Worm (Caenorhabditis elegans): ENCODE results near the gene F17C11.11.

The F17C11.11 gene

DNA sequence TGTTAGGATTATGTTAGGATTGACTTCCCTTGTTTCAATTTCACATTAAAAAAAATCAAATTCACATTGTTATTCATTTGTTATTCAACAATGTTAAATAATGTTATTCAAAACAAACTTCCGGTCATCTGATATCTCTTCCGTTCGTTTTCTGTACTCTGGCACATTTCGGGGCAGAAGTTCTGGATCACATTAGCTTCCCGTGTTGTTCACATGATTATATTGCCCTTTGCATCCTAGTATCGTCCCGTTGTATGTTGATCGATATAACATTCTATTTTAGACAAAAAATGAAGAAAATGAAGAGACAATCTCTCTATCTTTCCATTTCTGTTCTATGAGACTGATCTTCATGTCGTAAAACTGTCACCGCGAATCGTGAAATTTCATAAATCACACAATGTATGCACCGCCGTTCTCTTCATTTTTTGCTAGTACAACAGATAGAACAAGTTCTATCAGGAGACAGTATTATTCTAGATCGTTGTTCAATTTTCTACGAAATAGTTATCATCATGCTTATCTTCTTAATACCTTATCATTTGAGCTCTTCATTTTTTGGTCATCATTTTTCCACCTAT is 1.5 kb upstream of the F17C11.11 start:
- no peak for TF ChIP-seq flt-1 (GFP tag; IDR thresholded peaks at IDR 0.05)
- no peak for TF ChIP-seq pes-1 (GFP tag; IDR thresholded peaks at IDR 0.05)

DNA sequence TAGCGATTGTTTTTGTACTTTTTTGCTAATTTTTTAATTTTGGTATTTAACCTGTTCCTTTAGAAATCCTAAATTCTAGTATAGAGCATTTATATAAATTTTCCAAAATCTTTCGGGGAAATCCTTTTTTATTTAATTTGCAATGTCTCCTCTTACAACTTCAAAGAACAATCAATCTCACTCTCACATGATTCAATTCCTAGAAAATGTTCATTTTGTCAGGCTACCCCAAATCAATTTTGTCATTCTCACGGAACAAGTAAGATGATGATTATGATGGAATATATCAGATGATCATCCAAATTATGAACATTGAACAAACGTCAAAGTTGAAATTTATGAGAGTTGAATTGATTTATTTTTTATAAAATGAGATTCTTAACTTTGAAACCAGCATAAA is 1.3 kb downstream of the F17C11.11 start:
- TF ChIP-seq aly-1 (tag; optimal IDR thresholded peaks at IDR 0.05) (no peak), B0310.2 (tag; optimal IDR thresholded peaks at IDR 0.05) (no peak), tbx-37 (GFP tag; conservative IDR thresholded peaks at IDR 0.05) (no peak), hmbx-1 (tag; optimal IDR thresholded peaks at IDR 0.05) (no peak), hmg-4 (GFP tag; optimal IDR thresholded peaks at IDR 0.05) (no peak), ceh-13 (GFP tag; optimal IDR thresholded peaks at IDR 0.05) (no peak), flt-1 (GFP tag; IDR thresholded peaks at IDR 0.05) (no peak), ama-1 (optimal IDR thresholded peaks at IDR 0.05) (no peak), tbx-11 (GFP tag; IDR thresholded peaks at IDR 0.05) (no peak), pes-1 (GFP tag; IDR thresholded peaks at IDR 0.05) (no peak), sea-1 (GFP tag; conservative IDR thresholded peaks at IDR 0.05) (no peak), ceh-36 (tag; optimal IDR thresholded peaks at IDR 0.05) (no peak), hnd-1 (tag; optimal IDR thresholded peaks at IDR 0.05) (no peak), F13C5.2 (tag; optimal IDR thresholded peaks at IDR 0.05) (no peak), tra-4 (tag; optimal IDR thresholded peaks at IDR 0.05) (no peak), scrt-1 (GFP tag; IDR thresholded peaks at IDR 0.05) (no peak)

DNA sequence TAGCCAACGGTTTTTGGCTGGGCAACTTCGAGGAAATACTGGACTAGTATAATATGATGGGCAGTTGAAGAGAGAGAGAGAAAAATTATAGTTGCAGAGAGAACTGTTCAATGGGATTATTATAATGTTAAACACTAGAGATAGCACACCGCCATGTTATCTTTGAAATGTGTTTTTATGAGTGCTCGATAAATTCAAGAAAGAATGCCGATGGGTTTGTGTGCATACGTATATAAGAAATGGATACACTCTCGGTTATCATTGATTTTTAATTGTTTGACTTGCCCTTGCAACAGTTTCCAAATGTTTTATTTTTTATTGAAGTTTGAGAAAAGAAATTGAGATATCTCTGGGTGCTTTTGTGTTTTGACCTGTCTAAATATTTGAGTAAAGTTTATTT is 1.9 kb downstream of the F17C11.11 start, which contains the start of gene F17C11.12:
TSS of gene F17C11.12 (minus strand) at position 240 of the 400 bp plus-strand sequence.
- no peak for TF ChIP-seq ceh-13 (GFP tag; optimal IDR thresholded peaks at IDR 0.05)
- no peak for TF ChIP-seq sea-1 (GFP tag; conservative IDR thresholded peaks at IDR 0.05)
- TF ChIP-seq tbx-11 (GFP tag; IDR thresholded peaks at IDR 0.05) = no peak

DNA sequence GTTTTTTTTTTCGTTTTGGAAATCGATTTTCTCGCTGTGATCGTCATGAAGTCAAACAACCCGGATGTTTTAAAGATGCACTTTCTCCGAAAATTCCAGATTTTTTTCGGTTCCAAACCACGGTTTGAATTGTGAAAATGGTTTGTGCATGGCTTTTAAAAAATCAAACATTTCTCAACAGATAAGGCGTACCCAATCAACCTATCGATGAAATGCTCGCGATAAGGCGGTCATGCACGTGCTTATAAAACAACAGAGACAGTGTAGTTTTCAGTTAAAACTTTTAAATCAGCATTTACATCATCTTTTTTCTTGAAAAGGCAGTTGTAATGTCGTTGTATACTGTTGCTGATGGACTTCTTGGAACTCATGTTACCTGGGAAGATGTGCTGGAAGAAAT is 6.2 kb downstream of the F17C11.11 start, which contains the start of gene F58B4.5:
TSS of gene F58B4.5 (plus strand) at position 283 of the 400 bp plus-strand sequence.
- TF ChIP-seq hmbx-1 (tag; optimal IDR thresholded peaks at IDR 0.05) (no peak), ceh-13 (GFP tag; optimal IDR thresholded peaks at IDR 0.05) (no peak), hnd-1 (tag; optimal IDR thresholded peaks at IDR 0.05) (no peak), aly-1 (tag; optimal IDR thresholded peaks at IDR 0.05) (no peak), F13C5.2 (tag; optimal IDR thresholded peaks at IDR 0.05) (no peak), ceh-36 (tag; optimal IDR thresholded peaks at IDR 0.05) (no peak), tbx-37 (GFP tag; conservative IDR thresholded peaks at IDR 0.05) (no peak), tra-4 (tag; optimal IDR thresholded peaks at IDR 0.05) (no peak), sea-1 (GFP tag; conservative IDR thresholded peaks at IDR 0.05) (no peak)

DNA sequence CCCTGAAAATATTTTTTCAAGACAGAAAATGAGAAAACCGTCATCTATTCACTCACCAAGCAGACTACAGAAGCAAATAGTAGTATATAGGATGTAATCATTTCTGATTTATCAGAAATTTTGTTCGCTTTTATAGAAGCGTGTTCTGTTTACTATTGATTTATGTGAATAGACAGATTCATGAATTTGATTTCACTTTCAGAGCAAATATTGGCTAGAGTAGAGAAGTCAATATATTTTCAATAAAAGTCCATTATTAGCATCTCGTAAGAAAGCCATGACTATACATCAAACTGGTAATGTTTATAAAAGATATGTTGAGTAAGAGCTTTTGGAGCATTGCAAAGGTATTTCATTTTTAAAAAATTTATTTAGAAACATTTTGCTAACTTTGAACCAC is 7.4 kb downstream of the F17C11.11 start, which contains the start of gene scvp-1:
TSS of gene scvp-1 (minus strand) at position 101 of the 400 bp plus-strand sequence.
- TF ChIP-seq ama-1 (optimal IDR thresholded peaks at IDR 0.05) (no peak), flt-1 (GFP tag; IDR thresholded peaks at IDR 0.05) (no peak), tbx-11 (GFP tag; IDR thresholded peaks at IDR 0.05) (no peak), sea-1 (GFP tag; conservative IDR thresholded peaks at IDR 0.05) (no peak), tbx-37 (GFP tag; conservative IDR thresholded peaks at IDR 0.05) (no peak), hmbx-1 (tag; optimal IDR thresholded peaks at IDR 0.05) (no peak), tra-4 (tag; optimal IDR thresholded peaks at IDR 0.05) (no peak), F13C5.2 (tag; optimal IDR thresholded peaks at IDR 0.05) (no peak), scrt-1 (GFP tag; IDR thresholded peaks at IDR 0.05) (no peak)

DNA sequence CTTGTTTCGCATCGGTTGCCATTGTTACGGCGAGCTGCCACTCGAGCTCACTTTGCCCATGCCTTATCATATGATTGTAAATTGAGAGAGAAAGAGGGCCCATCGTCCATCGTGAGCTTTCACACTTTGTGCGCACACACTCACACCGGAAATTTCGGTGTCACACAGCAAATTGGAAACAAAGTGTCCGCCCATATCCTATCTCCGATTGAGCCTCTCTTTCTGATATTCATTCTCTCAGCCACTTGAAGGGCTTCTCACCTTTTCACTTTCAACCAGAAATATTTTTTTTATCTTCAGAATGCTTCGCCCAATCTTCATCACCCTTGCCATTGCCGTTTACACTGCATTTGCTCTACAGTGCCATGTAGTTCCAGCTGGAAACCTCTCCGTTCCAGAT is 9.1 kb downstream of the F17C11.11 start, which contains the start of gene F58B4.3:
TSS of gene F58B4.3 (plus strand) at position 301 of the 400 bp plus-strand sequence.
- TF ChIP-seq ama-1 (optimal IDR thresholded peaks at IDR 0.05) (no peak), scrt-1 (GFP tag; IDR thresholded peaks at IDR 0.05) (no peak), hmbx-1 (tag; optimal IDR thresholded peaks at IDR 0.05) (no peak), ceh-36 (tag; optimal IDR thresholded peaks at IDR 0.05) (no peak), flt-1 (GFP tag; IDR thresholded peaks at IDR 0.05) (no peak), aly-1 (tag; optimal IDR thresholded peaks at IDR 0.05) (no peak), ets-7 (tag; optimal IDR thresholded peaks at IDR 0.05) (no peak), pes-1 (GFP tag; IDR thresholded peaks at IDR 0.05) (no peak), B0310.2 (tag; optimal IDR thresholded peaks at IDR 0.05) (no peak), tbx-11 (GFP tag; IDR thresholded peaks at IDR 0.05) (no peak), hnd-1 (tag; optimal IDR thresholded peaks at IDR 0.05) (no peak), hmg-4 (GFP tag; optimal IDR thresholded peaks at IDR 0.05) (no peak)

DNA sequence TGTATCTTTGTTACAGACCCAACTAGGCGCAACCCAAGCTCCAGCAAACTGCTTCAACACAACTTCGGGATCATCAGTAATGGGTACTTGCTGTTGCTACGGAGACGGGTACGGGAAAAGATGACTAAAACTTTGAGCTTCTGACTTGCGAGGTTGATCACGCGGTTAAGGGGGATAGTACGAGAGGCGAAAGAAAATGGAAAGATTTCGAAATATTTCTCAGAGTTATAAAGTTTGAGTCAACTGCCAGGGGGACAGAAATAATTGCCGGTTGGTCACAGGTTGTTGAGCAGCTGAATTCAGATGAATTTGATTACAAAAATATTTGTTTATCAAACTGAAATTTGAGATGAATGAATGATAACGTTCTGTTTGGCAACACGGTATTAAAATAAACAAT is 13.0 kb downstream of the F17C11.11 start:
- TF ChIP-seq sea-1 (GFP tag; conservative IDR thresholded peaks at IDR 0.05) (no peak), pes-1 (GFP tag; IDR thresholded peaks at IDR 0.05) (no peak)

DNA sequence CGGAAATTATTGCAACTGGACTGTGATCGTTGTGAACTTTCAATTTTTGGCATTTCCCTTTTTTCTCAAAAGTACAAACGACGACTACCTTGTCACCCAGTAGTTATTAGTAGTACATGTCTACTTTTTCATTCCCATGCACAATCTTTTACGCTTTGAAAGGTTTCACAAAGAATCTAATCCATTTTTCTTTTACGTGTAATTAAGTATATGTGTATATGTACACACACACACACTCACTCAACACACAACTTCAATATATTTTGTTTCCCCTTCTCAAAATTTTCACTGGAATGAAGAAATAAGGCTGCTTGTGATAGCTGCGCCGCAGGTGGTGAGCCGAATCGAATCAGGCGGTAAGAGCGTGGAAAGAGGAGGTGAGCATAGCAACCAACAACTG is 13.9 kb downstream of the F17C11.11 start, which contains the start of gene F58B4.6:
TSS of gene F58B4.6 (plus strand) at position 301 of the 400 bp plus-strand sequence.
- no peak for TF ChIP-seq F13C5.2 (tag; optimal IDR thresholded peaks at IDR 0.05)
- TF ChIP-seq hmg-4 (GFP tag; optimal IDR thresholded peaks at IDR 0.05) = no peak
- TF ChIP-seq ceh-36 (tag; optimal IDR thresholded peaks at IDR 0.05) = no peak
- TF ChIP-seq ceh-13 (GFP tag; optimal IDR thresholded peaks at IDR 0.05) = no peak
- TF ChIP-seq tbx-37 (GFP tag; conservative IDR thresholded peaks at IDR 0.05) = no peak
- TF ChIP-seq aly-1 (tag; optimal IDR thresholded peaks at IDR 0.05) = no peak
- TF ChIP-seq tbx-11 (GFP tag; IDR thresholded peaks at IDR 0.05) = no peak
- no peak for TF ChIP-seq flt-1 (GFP tag; IDR thresholded peaks at IDR 0.05)
- TF ChIP-seq B0310.2 (tag; optimal IDR thresholded peaks at IDR 0.05) = no peak
- TF ChIP-seq ets-7 (tag; optimal IDR thresholded peaks at IDR 0.05) = no peak
- no peak for TF ChIP-seq ama-1 (optimal IDR thresholded peaks at IDR 0.05)
- no peak for TF ChIP-seq sea-1 (GFP tag; conservative IDR thresholded peaks at IDR 0.05)
- TF ChIP-seq hnd-1 (tag; optimal IDR thresholded peaks at IDR 0.05) = no peak
- no peak for TF ChIP-seq pes-1 (GFP tag; IDR thresholded peaks at IDR 0.05)
- TF ChIP-seq tra-4 (tag; optimal IDR thresholded peaks at IDR 0.05) = no peak
- no peak for TF ChIP-seq hmbx-1 (tag; optimal IDR thresholded peaks at IDR 0.05)
- no peak for TF ChIP-seq scrt-1 (GFP tag; IDR thresholded peaks at IDR 0.05)
